Worm (Caenorhabditis elegans) whole organism, early embryonic: ENCODE measurements around the gene R09E10.2.

Experiments
- ceh-36 ChIP-seq: sonication (generic microtip); optimal IDR thresholded peaks from 2 replicates; lab custom pipeline; 2016; ENCODE audit warnings: missing genetic modification characterization, inconsistent platforms, missing compliant biosample characterization
- flt-1 ChIP-seq: fragments of 200-800 bp; sonication (Bioruptor generic); IDR thresholded peaks from 2 replicates; pipeline ENCODE4 v1.3.6; 2022; ENCODE audit warnings: missing genetic modification characterization, missing compliant biosample characterization

DNA sequence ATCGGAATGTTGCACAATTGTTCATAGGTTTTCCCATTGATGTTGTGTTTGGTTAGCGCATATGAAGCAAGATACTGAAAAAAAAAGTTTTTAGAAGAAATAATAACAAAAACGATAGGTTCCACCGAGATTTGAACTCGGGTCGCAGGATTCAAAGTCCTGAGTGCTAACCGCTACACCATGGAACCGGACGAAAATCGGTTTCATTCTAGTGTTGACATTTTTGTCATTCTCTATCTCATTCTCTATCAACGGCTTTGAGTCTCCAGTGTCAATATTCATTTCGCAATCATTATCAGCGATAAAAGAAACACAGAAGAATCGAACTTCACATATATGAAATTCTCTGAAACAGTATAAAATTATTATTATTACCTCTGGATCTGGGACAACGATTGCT, 7.0 kb downstream of the R09E10.2 start:
- no peak for TF ChIP-seq ceh-36 (tag; lab: Kevin White, UChicago)
- TF ChIP-seq flt-1 (GFP tag; lab: Robert Waterston, UW): no peak
